Fruit fly (Drosophila melanogaster) whole organism, adult: ENCODE data around the gene Eogt.

Experiments used
- CG11617 ChIP-seq: fragments of 200-800 bp; sonication (Bioruptor generic); optimal IDR thresholded peaks from 2 replicates; lab custom pipeline; 2017; ENCODE audit warnings: mild to moderate bottlenecking, missing biosample characterization, missing genetic modification reagents, missing genetic modification characterization
- CG1620 ChIP-seq: fragments of 200-800 bp; sonication (Bioruptor generic); optimal IDR thresholded peaks from 2 replicates; lab custom pipeline; 2016; ENCODE audit warnings: missing biosample characterization, missing genetic modification characterization
- CG33017 ChIP-seq: fragments of 200-800 bp; sonication (Bioruptor generic); optimal IDR thresholded peaks from 2 replicates; lab custom pipeline; 2018; ENCODE audit warnings: missing biosample characterization, mild to moderate bottlenecking, missing genetic modification characterization, moderate library complexity
- CG5204 ChIP-seq: fragments of 200-800 bp; sonication (Bioruptor generic); optimal IDR thresholded peaks from 2 replicates; lab custom pipeline; 2016; ENCODE audit warnings: missing biosample characterization, missing genetic modification characterization
- CG7101 ChIP-seq: fragments of 200-800 bp; sonication (Bioruptor generic); optimal IDR thresholded peaks from 2 replicates; lab custom pipeline; 2018; ENCODE audit warnings: missing biosample characterization, mild to moderate bottlenecking, missing genetic modification characterization, moderate library complexity
- Hr96 ChIP-seq: fragments of 200-800 bp; sonication (Bioruptor generic); optimal IDR thresholded peaks from 2 replicates; lab custom pipeline; 2016; ENCODE audit warnings: missing biosample characterization, missing genetic modification characterization
- Mnt ChIP-seq: fragments of 200-800 bp; sonication (Bioruptor generic); optimal IDR thresholded peaks from 2 replicates; lab custom pipeline; 2016; ENCODE audit warnings: missing biosample characterization, mild to moderate bottlenecking, missing genetic modification characterization
- bab1 ChIP-seq: fragments of 200-800 bp; sonication (Bioruptor generic); optimal IDR thresholded peaks from 3 replicates; lab custom pipeline; 2019; ENCODE audit warnings: missing biosample characterization, mild to moderate bottlenecking, missing genetic modification characterization, moderate library complexity
- kay ChIP-seq: fragments of 200-800 bp; sonication (Bioruptor generic); peaks from one replicate; lab custom pipeline; 2016; ENCODE audit warnings: missing biosample characterization, missing genetic modification characterization, borderline replicate concordance
- pad ChIP-seq: fragments of 200-800 bp; sonication (Bioruptor generic); optimal IDR thresholded peaks from 3 replicates; lab custom pipeline; 2017; ENCODE audit warnings: missing biosample characterization, missing genetic modification characterization, mild to moderate bottlenecking, moderate library complexity, missing genetic modification reagents
- toe ChIP-seq: fragments of 200-800 bp; sonication (Bioruptor generic); optimal IDR thresholded peaks from 2 replicates; lab custom pipeline; 2016; ENCODE audit warnings: missing biosample characterization, missing genetic modification characterization

- TF ChIP-seq bab1 (GFP tag; lab: Kevin White, UChicago) (no peak), CG7101 (tag; lab: Kevin White, UChicago) (no peak), CG33017 (tag; lab: Kevin White, UChicago) (peak; percentile 41), Hr96 (GFP tag; lab: Kevin White, UChicago) (peak; percentile 8), CG1620 (GFP tag; lab: Kevin White, UChicago) (no peak), kay (no peak), Mnt (GFP tag; lab: Kevin White, UChicago) (no peak), pad (GFP tag; lab: Kevin White, UChicago) (no peak), toe (no peak), CG5204 (GFP tag; lab: Kevin White, UChicago) (peak; percentile 62), CG11617 (no peak)
These were observed 45.7 kb downstream of the Eogt start for dm6 chr2L:2426444-2427188.
